Worm (Caenorhabditis elegans): ENCODE data around the gene T09D3.3.

DNA sequence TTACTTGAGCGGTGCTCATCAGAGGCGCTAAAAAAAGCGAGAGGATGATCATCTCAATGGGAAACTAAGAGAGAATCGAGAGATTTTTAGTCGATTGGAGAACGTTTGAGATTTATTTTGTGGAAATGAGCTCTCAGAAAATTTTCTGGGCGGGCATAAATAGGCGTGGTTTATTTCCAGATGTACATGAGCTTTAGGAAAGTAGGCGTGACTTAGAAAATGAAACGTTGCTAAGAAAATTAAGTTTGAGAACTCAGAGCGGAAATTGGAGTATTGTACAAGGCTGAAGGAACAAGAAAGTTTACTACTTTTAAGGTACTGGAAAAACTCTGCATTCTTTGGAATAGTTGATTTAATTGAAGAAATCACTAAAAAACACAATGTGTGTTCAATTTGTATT lies 19.4 kb upstream of the T09D3.3 start, which contains the start of gene T09D3.9:
- TF ChIP-seq dao-5 (tag; optimal IDR thresholded peaks at IDR 0.05) (no peak), W03F9.2 (tag; optimal IDR thresholded peaks at IDR 0.05) (no peak)
